Worm (Caenorhabditis elegans) whole organism, L2 larva: ENCODE data around the gene BE10.3.

ENCODE experiments used
- lin-11 ChIP-seq: fragments of 150-350 bp; sonication (generic microtip); optimal IDR thresholded peaks from 2 replicates; lab custom pipeline; 2014; ENCODE audit warnings: missing biosample characterization, missing genetic modification characterization, inconsistent platforms, mixed read lengths
- nhr-77 ChIP-seq: fragments of 150-350 bp; optimal IDR thresholded peaks from 2 replicates; lab custom pipeline; 2014; ENCODE audit warnings: missing biosample characterization, missing genetic modification characterization

- no peak for TF ChIP-seq lin-11
- no peak for TF ChIP-seq nhr-77 (tag; lab: Kevin White, UChicago)
These were observed 12.1 kb downstream of the BE10.3 start, which contains the start of the genes Y37D8A.2 and Y37D8A.25 for ce11 chrIII:12819909-12820308.
